Worm (Caenorhabditis elegans) whole organism, L4 larva: ENCODE results near the gene ZC13.1.
A peak's percentile ranks its signal among the peaks of the same experiment; 100 is the strongest.

Experiments
- F10B5.3 ChIP-seq: sonication (generic microtip); optimal IDR thresholded peaks from 2 replicates; lab custom pipeline; 2016; ENCODE audit warnings: mild to moderate bottlenecking, missing genetic modification characterization, missing compliant biosample characterization
- F37D6.2 ChIP-seq: sonication (generic microtip); optimal IDR thresholded peaks from 2 replicates; lab custom pipeline; 2016; ENCODE audit warnings: mild to moderate bottlenecking, missing genetic modification characterization, missing compliant biosample characterization
- T20F7.1 ChIP-seq: fragments of 200-800 bp; sonication (Bioruptor generic); optimal IDR thresholded peaks from 2 replicates; lab custom pipeline; 2018; ENCODE audit warnings: mild to moderate bottlenecking, missing genetic modification characterization, missing compliant biosample characterization
- Y48G9A.11 ChIP-seq: fragments of 200-800 bp; sonication (Bioruptor generic); IDR thresholded peaks from 2 replicates; pipeline ENCODE4 v1.3.6; 2022; ENCODE audit warnings: missing genetic modification reagents, missing genetic modification characterization, missing compliant biosample characterization
- Y75B8A.6 ChIP-seq: fragments of 200-800 bp; sonication (Bioruptor generic); IDR thresholded peaks from 2 replicates; pipeline ENCODE4 v1.3.6; 2022; ENCODE audit warnings: missing genetic modification reagents, missing genetic modification characterization, missing compliant biosample characterization
- ZK546.5 ChIP-seq, 2 experiments: sonication (generic microtip); optimal IDR thresholded peaks; 2 replicates each; lab custom pipeline; 2017; ENCODE audit warnings: missing biosample characterization in 2 of 2, missing genetic modification characterization in 2 of 2
- aly-2 ChIP-seq: sonication (generic microtip); optimal IDR thresholded peaks from 2 replicates; lab custom pipeline; 2018; ENCODE audit warnings: missing biosample characterization, missing genetic modification characterization
- ama-1 ChIP-seq: fragments of 150-350 bp; optimal IDR thresholded peaks from 2 replicates; lab custom pipeline; 2014; ENCODE audit warnings: inconsistent platforms, mixed read lengths
- arid-1 ChIP-seq: fragments of 200-800 bp; sonication (Bioruptor generic); conservative IDR thresholded peaks from 2 replicates; pipeline ENCODE4 v1.3.6; 2022; ENCODE audit warnings: missing genetic modification reagents, missing genetic modification characterization, missing compliant biosample characterization
- ceh-44 ChIP-seq: fragments of 200-800 bp; sonication (Bioruptor generic); IDR thresholded peaks from 2 replicates; pipeline ENCODE4 v1.3.6; 2022; ENCODE audit warnings: missing genetic modification reagents, missing genetic modification characterization, missing compliant biosample characterization
- ceh-62 ChIP-seq: sonication (generic microtip); optimal IDR thresholded peaks from 2 replicates; lab custom pipeline; 2017; ENCODE audit warnings: missing biosample characterization, missing genetic modification characterization
- cey-2 ChIP-seq: sonication (generic microtip); optimal IDR thresholded peaks from 3 replicates; lab custom pipeline; 2017; ENCODE audit warnings: missing genetic modification characterization, mild to moderate bottlenecking, missing compliant biosample characterization, antibody characterized with exemption, borderline replicate concordance; ENCODE audit not compliant: insufficient read depth
- ctbp-1 ChIP-seq: fragments of 200-800 bp; sonication (Bioruptor generic); IDR thresholded peaks from 2 replicates; pipeline ENCODE4 v1.3.6; 2022; ENCODE audit warnings: missing genetic modification reagents, missing genetic modification characterization, missing compliant biosample characterization
- daf-12 ChIP-seq: fragments of 150-350 bp; optimal IDR thresholded peaks from 2 replicates; lab custom pipeline; 2014; ENCODE audit warnings: missing biosample characterization, missing genetic modification reagents, missing genetic modification characterization
- daf-19 ChIP-seq: fragments of 200-800 bp; sonication (Bioruptor generic); conservative IDR thresholded peaks from 2 replicates; pipeline ENCODE4 v1.3.6; 2022; ENCODE audit warnings: missing genetic modification characterization, missing compliant biosample characterization
- dmd-9 ChIP-seq: fragments of 200-800 bp; sonication (Bioruptor generic); IDR thresholded peaks from 2 replicates; pipeline ENCODE4 v1.3.6; 2022; ENCODE audit warnings: missing genetic modification reagents, missing genetic modification characterization, missing compliant biosample characterization
- dpl-1 ChIP-seq: fragments of 150-350 bp; optimal IDR thresholded peaks from 2 replicates; lab custom pipeline; 2014; ENCODE audit warnings: missing biosample characterization, missing genetic modification reagents, missing genetic modification characterization
- dve-1 ChIP-seq: sonication (generic microtip); optimal IDR thresholded peaks from 2 replicates; lab custom pipeline; 2017; ENCODE audit warnings: antibody characterized with exemption, mild to moderate bottlenecking, missing genetic modification characterization, missing compliant biosample characterization; ENCODE audit not compliant: insufficient read depth
- egl-43 ChIP-seq: fragments of 200-800 bp; sonication (Bioruptor generic); IDR thresholded peaks from 2 replicates; pipeline ENCODE4 v1.3.6; 2022; ENCODE audit warnings: missing genetic modification reagents, missing genetic modification characterization, missing compliant biosample characterization
- fkh-10 ChIP-seq: fragments of 150-350 bp; optimal IDR thresholded peaks from 2 replicates; lab custom pipeline; 2014; ENCODE audit warnings: missing biosample characterization, missing genetic modification reagents, missing genetic modification characterization
- fos-1 ChIP-seq: fragments of 150-350 bp; optimal IDR thresholded peaks from 2 replicates; lab custom pipeline; 2014; ENCODE audit warnings: missing biosample characterization, missing genetic modification characterization
- hlh-30 ChIP-seq: sonication (generic microtip); optimal IDR thresholded peaks from 2 replicates; lab custom pipeline; 2017; ENCODE audit warnings: antibody characterized with exemption, mild to moderate bottlenecking, missing genetic modification characterization, missing compliant biosample characterization; ENCODE audit not compliant: insufficient read depth
- jun-1 ChIP-seq: fragments of 150-350 bp; optimal IDR thresholded peaks from 2 replicates; lab custom pipeline; 2014; ENCODE audit warnings: missing biosample characterization, missing genetic modification reagents, missing genetic modification characterization
- lim-7 ChIP-seq: fragments of 200-800 bp; sonication (Bioruptor generic); IDR thresholded peaks from 2 replicates; pipeline ENCODE4 v1.3.6; 2022; ENCODE audit warnings: missing genetic modification characterization, missing compliant biosample characterization
- lin-1 ChIP-seq: fragments of 200-800 bp; sonication (Bioruptor generic); IDR thresholded peaks from 2 replicates; pipeline ENCODE4 v1.3.6; 2022; ENCODE audit warnings: missing genetic modification reagents, missing genetic modification characterization, missing compliant biosample characterization
- lin-13 ChIP-seq: fragments of 150-350 bp; optimal IDR thresholded peaks from 2 replicates; lab custom pipeline; 2014; ENCODE audit warnings: missing biosample characterization, missing genetic modification reagents, missing genetic modification characterization
- lin-29 ChIP-seq: fragments of 200-800 bp; sonication (Bioruptor generic); IDR thresholded peaks from 2 replicates; pipeline ENCODE4 v1.3.6; 2022; ENCODE audit warnings: missing genetic modification reagents, missing genetic modification characterization, missing compliant biosample characterization
- madf-9 ChIP-seq: fragments of 200-800 bp; sonication (Bioruptor generic); conservative IDR thresholded peaks from 2 replicates; pipeline ENCODE4 v1.3.6; 2022; ENCODE audit warnings: missing genetic modification reagents, missing genetic modification characterization, missing compliant biosample characterization
- mep-1 ChIP-seq: fragments of 150-350 bp; sonication (generic microtip); optimal IDR thresholded peaks from 3 replicates; lab custom pipeline; 2014; ENCODE audit warnings: missing biosample characterization, missing genetic modification characterization
- mxl-2 ChIP-seq: fragments of 200-800 bp; sonication (Bioruptor generic); conservative IDR thresholded peaks from 2 replicates; pipeline ENCODE4 v1.3.6; 2022; ENCODE audit warnings: missing genetic modification reagents, missing genetic modification characterization, missing compliant biosample characterization
- nhr-11 ChIP-seq: fragments of 150-350 bp; optimal IDR thresholded peaks from 2 replicates; lab custom pipeline; 2014; ENCODE audit warnings: missing biosample characterization, missing genetic modification characterization
- nhr-111 ChIP-seq: fragments of 200-800 bp; sonication (Bioruptor generic); optimal IDR thresholded peaks from 2 replicates; lab custom pipeline; 2018; ENCODE audit warnings: mild to moderate bottlenecking, missing genetic modification characterization, missing compliant biosample characterization
- nhr-237 ChIP-seq: sonication (generic microtip); optimal IDR thresholded peaks from 2 replicates; lab custom pipeline; 2017; ENCODE audit warnings: missing biosample characterization, missing genetic modification characterization
- nhr-25 ChIP-seq: sonication (generic microtip); optimal IDR thresholded peaks from 2 replicates; lab custom pipeline; 2017; ENCODE audit warnings: missing genetic modification characterization, mild to moderate bottlenecking, missing compliant biosample characterization, antibody characterized with exemption, moderate library complexity, borderline replicate concordance; ENCODE audit not compliant: insufficient read depth
- nhr-42 ChIP-seq: fragments of 200-800 bp; sonication (Bioruptor generic); IDR thresholded peaks from 2 replicates; pipeline ENCODE4 v1.3.6; 2022; ENCODE audit warnings: missing genetic modification characterization, missing compliant biosample characterization
- nhr-6 ChIP-seq: fragments of 150-350 bp; optimal IDR thresholded peaks from 2 replicates; lab custom pipeline; 2014; ENCODE audit warnings: missing biosample characterization, missing genetic modification characterization
- nhr-76 ChIP-seq: fragments of 150-350 bp; optimal IDR thresholded peaks from 2 replicates; lab custom pipeline; 2014; ENCODE audit warnings: missing biosample characterization, missing genetic modification characterization
- nhr-77 ChIP-seq: fragments of 150-350 bp; optimal IDR thresholded peaks from 2 replicates; lab custom pipeline; 2014; ENCODE audit warnings: missing biosample characterization, missing genetic modification characterization
- pha-4 ChIP-seq, 2 experiments: fragments of 150-350 bp in 1 of 2; fragments of 200-800 bp in 1 of 2; sonication (Bioruptor generic) in 1 of 2; IDR thresholded peaks in 1 of 2; optimal IDR thresholded peaks in 1 of 2; 2 replicates each; pipeline versions ENCODE4 v1.3.6 to Lab custom; 2014 to 2022; ENCODE audit warnings: missing genetic modification characterization in 2 of 2, missing genetic modification reagents in 2 of 2, missing biosample characterization in 1 of 2, missing compliant biosample characterization in 1 of 2
- php-3 ChIP-seq: fragments of 200-800 bp; sonication (Bioruptor generic); IDR thresholded peaks from 2 replicates; pipeline ENCODE4 v1.3.6; 2022; ENCODE audit warnings: missing genetic modification reagents, missing genetic modification characterization, missing compliant biosample characterization
- saeg-2 ChIP-seq: fragments of 200-800 bp; sonication (Bioruptor generic); IDR thresholded peaks from 2 replicates; pipeline ENCODE4 v1.3.6; 2022; ENCODE audit warnings: missing genetic modification reagents, missing genetic modification characterization, missing compliant biosample characterization
- set-16 ChIP-seq: fragments of 200-800 bp; sonication (Bioruptor generic); IDR thresholded peaks from 2 replicates; pipeline ENCODE4 v1.3.6; 2022; ENCODE audit warnings: missing genetic modification reagents, missing genetic modification characterization, missing compliant biosample characterization
- skn-1 ChIP-seq: fragments of 150-350 bp; optimal IDR thresholded peaks from 2 replicates; lab custom pipeline; 2014; ENCODE audit warnings: missing biosample characterization, missing genetic modification characterization
- snpc-1.2 ChIP-seq: fragments of 200-800 bp; sonication (Bioruptor generic); IDR thresholded peaks from 2 replicates; pipeline ENCODE4 v1.3.6; 2022; ENCODE audit warnings: missing genetic modification reagents, missing genetic modification characterization, missing compliant biosample characterization
- spr-1 ChIP-seq: sonication (generic microtip); optimal IDR thresholded peaks from 2 replicates; lab custom pipeline; 2016; ENCODE audit warnings: mild to moderate bottlenecking, missing genetic modification characterization, missing compliant biosample characterization
- spr-3 ChIP-seq: fragments of 200-800 bp; sonication (Bioruptor generic); optimal IDR thresholded peaks from 2 replicates; lab custom pipeline; 2018; ENCODE audit warnings: mild to moderate bottlenecking, missing genetic modification characterization, missing compliant biosample characterization
- unc-62 ChIP-seq, 3 experiments: fragments of 150-350 bp in 1 of 3; sonication (generic microtip); optimal IDR thresholded peaks in 2 of 3; peaks in 1 of 3; 1 replicate in 1 of 3; 2 replicates in 2 of 3; lab custom pipeline; 2014 to 2017; ENCODE audit warnings: missing biosample characterization in 3 of 3, missing genetic modification characterization in 3 of 3, missing genetic modification reagents in 3 of 3, missing genotype in 1 of 3
- zfp-3 ChIP-seq: fragments of 200-800 bp; sonication (Bioruptor generic); conservative IDR thresholded peaks from 2 replicates; pipeline ENCODE4 v1.3.6; 2022; ENCODE audit warnings: missing genetic modification reagents, missing genetic modification characterization, missing compliant biosample characterization
- zip-11 ChIP-seq: fragments of 200-800 bp; sonication (Bioruptor generic); IDR thresholded peaks from 2 replicates; pipeline ENCODE4 v1.3.6; 2022; ENCODE audit warnings: missing genetic modification characterization, missing compliant biosample characterization
- zip-2 ChIP-seq: fragments of 150-350 bp; optimal IDR thresholded peaks from 2 replicates; lab custom pipeline; 2014; ENCODE audit warnings: missing biosample characterization, missing genetic modification characterization

Gene ZC13.1

ce11 chrX:865214-865613 is 11.8 kb upstream of the ZC13.1 start (continued):
- TF ChIP-seq dve-1 (tag; lab: Kevin White, UChicago) (no peak), dpl-1 (GFP tag; lab: Kevin White, UChicago) (no peak), unc-62 (GFP tag; optimal IDR thresholded peaks at IDR 0.05 in 1 of 2; lab: Kevin White, UChicago) (no peak), unc-62 (tag; optimal IDR thresholded peaks at IDR 0.05; lab: Kevin White, UChicago) (no peak), ama-1 (lab: Kevin White, UChicago) (no peak), nhr-11 (no peak), nhr-6 (tag; lab: Kevin White, UChicago) (no peak), nhr-42 (GFP tag; lab: Robert Waterston, UW) (no peak), daf-19 (GFP tag; lab: Robert Waterston, UW) (no peak), pha-4 (GFP tag; IDR thresholded peaks at IDR 0.05; lab: Robert Waterston, UW) (no peak), pha-4 (tag; optimal IDR thresholded peaks at IDR 0.05; lab: Kevin White, UChicago) (no peak), lin-13 (GFP tag; lab: Kevin White, UChicago) (no peak), fkh-10 (no peak), zip-11 (no peak), lin-1 (GFP tag; lab: Robert Waterston, UW) (no peak), snpc-1.2 (GFP tag; lab: Robert Waterston, UW) (peak; percentile 56; the same call in 1 of the 2 replicates), mep-1 (tag; lab: Kevin White, UChicago) (no peak), Y48G9A.11 (GFP tag; lab: Robert Waterston, UW) (0 out of 2 replicates have a peak, but pooled peaks have one; percentile 13), set-16 (no peak), nhr-25 (tag; lab: Kevin White, UChicago) (no peak), spr-3 (no peak), jun-1 (tag; lab: Kevin White, UChicago) (no peak), zfp-3 (no peak), hlh-30 (peak; percentile 42), nhr-76 (tag; lab: Kevin White, UChicago) (no peak), lin-29 (GFP tag; lab: Robert Waterston, UW) (no peak), ceh-44 (0 out of 2 replicates have a peak, but pooled peaks have one; percentile 8), zip-2 (tag; lab: Kevin White, UChicago) (no peak), ceh-62 (tag; lab: Kevin White, UChicago) (no peak), egl-43 (GFP tag; lab: Robert Waterston, UW) (no peak), F10B5.3 (tag; lab: Kevin White, UChicago) (no peak), ctbp-1 (GFP tag; lab: Robert Waterston, UW) (no peak), skn-1 (no peak), ZK546.5 (tag; optimal IDR thresholded peaks at IDR 0.05; lab: Kevin White, UChicago) (no peak), lim-7 (GFP tag; lab: Robert Waterston, UW) (peak; percentile 55; the same call in 1 of the 2 replicates), F37D6.2 (no peak), Y75B8A.6 (GFP tag; lab: Robert Waterston, UW) (no peak), php-3 (no peak), saeg-2 (no peak), nhr-77 (tag; lab: Kevin White, UChicago) (no peak), mxl-2 (0 out of 2 replicates have a peak, but pooled peaks have one; percentile 55), aly-2 (tag; lab: Kevin White, UChicago) (no peak), cey-2 (no peak), T20F7.1 (GFP tag; lab: Kevin White, UChicago) (no peak), fos-1 (no peak), spr-1 (tag; lab: Kevin White, UChicago) (no peak), madf-9 (GFP tag; lab: Robert Waterston, UW) (0 out of 2 replicates have a peak, but pooled peaks have one; percentile 20), arid-1 (GFP tag; lab: Robert Waterston, UW) (peak; percentile 57), dmd-9 (GFP tag; lab: Robert Waterston, UW) (0 out of 2 replicates have a peak, but pooled peaks have one; percentile 42), daf-12 (tag; lab: Kevin White, UChicago) (no peak), nhr-111 (GFP tag; lab: Kevin White, UChicago) (no peak), nhr-237 (tag; lab: Kevin White, UChicago) (no peak)
